Worm (Caenorhabditis elegans): Measurements from ENCODE around the gene C18H9.6.

C18H9.6 gene

ce11 chrII:6683663-6684285, 17.7 kb downstream of the C18H9.6 start, which contains the start of gene gyf-1 (continued):
- no peak for TF ChIP-seq unc-130 (tag; optimal IDR thresholded peaks at IDR 0.05)
- no peak for TF ChIP-seq C34B4.2 (tag; optimal IDR thresholded peaks at IDR 0.05)
- TF ChIP-seq dpl-1 (GFP tag; optimal IDR thresholded peaks at IDR 0.05) = peak in 2 of 3 experiments; percentile 5 to 14
- TF ChIP-seq fkh-10 (GFP tag; optimal IDR thresholded peaks at IDR 0.05) = no peak
- TF ChIP-seq C16A3.4 (tag; optimal IDR thresholded peaks at IDR 0.05) = no peak
- TF ChIP-seq nhr-71 (tag; optimal IDR thresholded peaks at IDR 0.05) = peak; percentile 57
- no peak for TF ChIP-seq nhr-19 (GFP tag; conservative IDR thresholded peaks at IDR 0.05)
- TF ChIP-seq lin-14 (GFP tag; optimal IDR thresholded peaks at IDR 0.05) = peak; percentile 76
- peak; percentile 58 for TF ChIP-seq lin-15B (tag; optimal IDR thresholded peaks at IDR 0.05)
- TF ChIP-seq blmp-1 (tag; optimal IDR thresholded peaks at IDR 0.05) = peak; percentile 10
- no peak for TF ChIP-seq mef-2 (tag; optimal IDR thresholded peaks at IDR 0.05)
- no peak for TF ChIP-seq nhr-85 (tag)
- no peak for TF ChIP-seq nhr-84 (tag; optimal IDR thresholded peaks at IDR 0.05)
- TF ChIP-seq xbp-1 (tag; optimal IDR thresholded peaks at IDR 0.05) = no peak
- peak; percentile 50 for TF ChIP-seq rnt-1 (tag; optimal IDR thresholded peaks at IDR 0.05)

DNA sequence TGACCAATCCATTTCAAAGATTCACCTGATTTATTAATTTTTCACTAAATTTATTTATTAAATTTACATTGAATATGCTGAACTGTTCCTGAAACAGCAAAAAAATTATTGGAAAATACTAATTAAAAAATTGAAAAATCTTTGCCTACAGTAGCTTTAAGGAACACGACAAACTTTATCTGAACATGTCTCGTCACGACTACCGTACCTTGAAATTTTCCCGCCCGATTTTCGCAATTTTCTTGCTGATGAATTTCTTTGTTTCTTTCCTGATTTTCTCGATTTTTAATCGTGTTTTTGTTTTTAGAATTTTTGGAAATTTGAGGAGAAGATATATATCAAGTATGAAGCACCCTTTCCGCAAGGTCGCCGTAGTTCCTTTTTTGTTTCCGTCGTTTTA, 18.5 kb downstream of the C18H9.6 start:
- TF ChIP-seq mab-9 (GFP tag; IDR thresholded peaks at IDR 0.05) = no peak
- peak; percentile 13 for TF ChIP-seq nhr-85 (tag)
- no peak for TF ChIP-seq ama-1 (optimal IDR thresholded peaks at IDR 0.05)
- no peak for TF ChIP-seq C04F5.9 (tag; optimal IDR thresholded peaks at IDR 0.05)

- TF ChIP-seq Y116A8C.19 (tag; optimal IDR thresholded peaks at IDR 0.05; ENCODE audit: borderline replicate concordance) (no peak), egl-27 (tag; optimal IDR thresholded peaks at IDR 0.05) (no peak), egl-13 (tag; optimal IDR thresholded peaks at IDR 0.05) (no peak), dpl-1 (GFP tag; optimal IDR thresholded peaks at IDR 0.05) (no peak), C16A3.4 (tag; optimal IDR thresholded peaks at IDR 0.05) (no peak), nhr-237 (tag; optimal IDR thresholded peaks at IDR 0.05) (no peak), C04F5.9 (tag; optimal IDR thresholded peaks at IDR 0.05) (no peak), dsc-1 (tag; optimal IDR thresholded peaks at IDR 0.05) (no peak), lin-14 (GFP tag; optimal IDR thresholded peaks at IDR 0.05) (no peak), nhr-90 (tag; optimal IDR thresholded peaks at IDR 0.05; ENCODE audit: poor library complexity) (no peak), nhr-11 (tag; optimal IDR thresholded peaks at IDR 0.05) (no peak)
Observed at ce11 chrII:6681478-6681877, 19.9 kb downstream of the C18H9.6 start.

DNA sequence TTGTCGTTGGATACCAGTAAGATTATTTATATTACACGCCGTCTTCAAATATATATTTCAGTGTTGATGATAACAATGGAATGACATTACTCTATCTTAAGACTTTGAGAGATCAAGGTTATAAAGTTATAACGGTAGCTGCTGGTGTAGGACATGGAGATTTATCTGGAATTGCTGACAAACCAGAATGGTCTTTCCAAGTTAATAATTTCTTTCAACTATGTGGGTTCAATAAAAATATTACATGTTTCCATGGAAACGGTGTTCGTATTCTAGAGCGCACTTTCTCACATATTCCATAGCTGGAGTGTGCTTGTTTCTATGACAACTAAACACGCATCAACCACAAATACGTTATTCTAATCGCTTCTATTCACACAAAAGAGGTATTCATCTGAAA, 21.7 kb downstream of the C18H9.6 start, which contains the start of gene ift-74:
Gene ift-74, plus strand, starts transcription at position 301 of the 400 bp plus-strand sequence.
- TF ChIP-seq nhr-19 (GFP tag; conservative IDR thresholded peaks at IDR 0.05) (no peak), C34B4.2 (tag; optimal IDR thresholded peaks at IDR 0.05) (no peak), skn-1 (tag; optimal IDR thresholded peaks at IDR 0.05) (no peak), irx-1 (tag; optimal IDR thresholded peaks at IDR 0.05) (no peak), fkh-8 (tag; optimal IDR thresholded peaks at IDR 0.05) (peak; percentile 40)

- TF ChIP-seq ces-1 (GFP tag; optimal IDR thresholded peaks at IDR 0.05) = no peak
- TF ChIP-seq efl-1 (optimal IDR thresholded peaks at IDR 0.05) = no peak
- TF ChIP-seq efl-1 (GFP tag; optimal IDR thresholded peaks at IDR 0.05 in 1 of 2) = peak in 1 of 2 experiments; percentile 43
- TF ChIP-seq snu-23 (GFP tag; optimal IDR thresholded peaks at IDR 0.05) = no peak
- peak; percentile 72 for TF ChIP-seq elt-2 (tag; optimal IDR thresholded peaks at IDR 0.05)
Observed at ce11 chrII:6673894-6674293, 27.5 kb downstream of the C18H9.6 start, which contains the start of gene H43E16.1. TSS of gene H43E16.1 (plus strand) at chrII:6674268.

ce11 chrII:6668496-6668895, 32.9 kb downstream of the C18H9.6 start:
- TF ChIP-seq lin-35 (GFP tag; optimal IDR thresholded peaks at IDR 0.05) = no peak
- no peak for TF ChIP-seq skn-1 (tag; optimal IDR thresholded peaks at IDR 0.05)
- no peak for TF ChIP-seq lin-15B (tag; optimal IDR thresholded peaks at IDR 0.05)
- TF ChIP-seq tbx-2 (tag; optimal IDR thresholded peaks at IDR 0.05) = no peak
- TF ChIP-seq mef-2 (tag; optimal IDR thresholded peaks at IDR 0.05) = no peak
- TF ChIP-seq grh-1 (GFP tag; IDR thresholded peaks at IDR 0.05) = no peak
- no peak for TF ChIP-seq dpl-1 (GFP tag; optimal IDR thresholded peaks at IDR 0.05)
- TF ChIP-seq C34B4.2 (tag; optimal IDR thresholded peaks at IDR 0.05) = no peak
- no peak for TF ChIP-seq ceh-63 (GFP tag; optimal IDR thresholded peaks at IDR 0.05)
- TF ChIP-seq efl-1 (optimal IDR thresholded peaks at IDR 0.05) = no peak
- TF ChIP-seq efl-1 (GFP tag; optimal IDR thresholded peaks at IDR 0.05 in 1 of 2) = no peak
- no peak for TF ChIP-seq hlh-17 (GFP tag; optimal IDR thresholded peaks at IDR 0.05; ENCODE audit: borderline replicate concordance)
- no peak for TF ChIP-seq nhr-28 (tag; optimal IDR thresholded peaks at IDR 0.05)
- no peak for TF ChIP-seq elt-3 (tag; optimal IDR thresholded peaks at IDR 0.05)
- TF ChIP-seq pax-3 (tag; optimal IDR thresholded peaks at IDR 0.05) = no peak

All from whole organism, L1 larva.